Fruit fly (Drosophila melanogaster) S2 (cell line): ENCODE measurements around the gene Nin.

Experiments
- CG8478 ChIP-seq: fragments of >200 bp; optimal IDR thresholded peaks from 2 replicates; lab custom pipeline; 2018
- CTCF ChIP-seq, 2 experiments: fragments of >200 bp; optimal IDR thresholded peaks; 2 replicates each; lab custom pipeline; 2018

- TF ChIP-seq CG8478 (lab: Kevin White, UChicago), result no peak
- TF ChIP-seq CTCF (optimal IDR thresholded peaks at IDR 0.05; lab: Kevin White, UChicago), result no peak
Observed at dm6 chr2L:5297289-5297960, 19.1 kb upstream of the Nin start.
